Worm (Caenorhabditis elegans): Measurements from ENCODE around the gene EGAP5.1.

DNA sequence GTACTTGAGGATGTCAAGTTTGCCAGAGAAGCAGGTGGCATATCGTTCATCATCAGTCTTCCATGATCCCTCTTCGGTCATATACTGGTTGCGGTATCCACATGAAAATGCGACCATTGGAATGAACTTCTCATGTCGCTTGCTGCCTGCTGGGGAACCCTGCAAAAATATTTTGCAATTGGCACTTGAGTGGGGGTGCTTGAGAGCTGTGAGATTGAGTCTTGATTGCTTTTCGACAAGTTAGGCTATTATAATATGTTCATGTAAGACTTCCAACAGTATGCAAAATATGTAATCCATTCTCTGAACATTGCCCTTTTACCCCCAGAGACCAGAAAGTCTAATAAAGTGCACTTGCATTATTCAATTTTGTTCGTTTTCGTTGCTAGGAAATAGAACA, 46.7 kb upstream of the EGAP5.1 start:
- TF ChIP-seq ceh-44 (GFP tag; IDR thresholded peaks at IDR 0.05) (no peak), nhr-102 (tag; optimal IDR thresholded peaks at IDR 0.05) (no peak)
